Fruit fly (Drosophila melanogaster) whole organism, embryonic: ENCODE measurements around the gene CG32631.

ENCODE experiments used
- CG10267 ChIP-seq: fragments of 200-800 bp; sonication (Bioruptor generic); optimal IDR thresholded peaks from 2 replicates; lab custom pipeline; 2018; ENCODE audit warnings: missing biosample characterization, mild to moderate bottlenecking, missing genetic modification characterization, moderate library complexity
- CG10274 ChIP-seq: fragments of 200-800 bp; sonication (Bioruptor generic); optimal IDR thresholded peaks from 3 replicates; lab custom pipeline; 2017; ENCODE audit warnings: missing biosample characterization, mild to moderate bottlenecking, missing genetic modification characterization
- CG10366 ChIP-seq: fragments of 200-800 bp; sonication (Bioruptor generic); IDR thresholded peaks from 2 replicates; pipeline ENCODE4 v1.3.6; 2022; ENCODE audit warnings: missing biosample characterization, missing genetic modification characterization
- CG12236 ChIP-seq: fragments of 200-800 bp; sonication (Bioruptor generic); optimal IDR thresholded peaks from 2 replicates; lab custom pipeline; 2016; ENCODE audit warnings: missing biosample characterization, missing genetic modification characterization
- CG1233 ChIP-seq: fragments of 200-800 bp; sonication (Bioruptor generic); optimal IDR thresholded peaks from 4 replicates; lab custom pipeline; 2018; ENCODE audit warnings: missing biosample characterization, mild to moderate bottlenecking, missing genetic modification characterization
- CG14014 ChIP-seq: fragments of 200-800 bp; sonication (Bioruptor generic); IDR thresholded peaks from 2 replicates; pipeline ENCODE4 v1.3.6; 2022; ENCODE audit warnings: missing biosample characterization, missing genetic modification characterization
- CG1529 ChIP-seq: fragments of 200-800 bp; sonication (Bioruptor generic); optimal IDR thresholded peaks from 3 replicates; lab custom pipeline; 2018; ENCODE audit warnings: missing biosample characterization, missing genetic modification characterization
- CG17186 ChIP-seq: fragments of 200-800 bp; sonication (Bioruptor generic); optimal IDR thresholded peaks from 3 replicates; lab custom pipeline; 2017; ENCODE audit warnings: missing biosample characterization, missing genetic modification reagents, missing genetic modification characterization
- CG18011 ChIP-seq: fragments of 200-800 bp; sonication (Bioruptor generic); optimal IDR thresholded peaks from 2 replicates; lab custom pipeline; 2017; ENCODE audit warnings: missing biosample characterization, missing genetic modification characterization, mild to moderate bottlenecking, moderate library complexity, missing genotype
- CG31388 ChIP-seq: fragments of 200-800 bp; sonication (Bioruptor generic); optimal IDR thresholded peaks from 2 replicates; lab custom pipeline; 2016; ENCODE audit warnings: missing biosample characterization, missing genetic modification characterization
- CG32532 ChIP-seq: fragments of 200-800 bp; sonication (Bioruptor generic); IDR thresholded peaks from 2 replicates; pipeline ENCODE4 v1.3.6; 2022; ENCODE audit warnings: missing biosample characterization, missing genetic modification characterization
- CG32772 ChIP-seq: fragments of 200-800 bp; sonication (Bioruptor generic); IDR thresholded peaks from 2 replicates; pipeline ENCODE4 v1.3.6; 2022; ENCODE audit warnings: missing biosample characterization, missing genetic modification characterization
- CG4360 ChIP-seq: fragments of 200-800 bp; sonication (Bioruptor generic); IDR thresholded peaks from 2 replicates; pipeline ENCODE4 v1.3.6; 2022; ENCODE audit warnings: missing biosample characterization, missing genetic modification characterization
- CG4424 ChIP-seq: fragments of 200-800 bp; sonication (Bioruptor generic); optimal IDR thresholded peaks from 3 replicates; lab custom pipeline; 2016; ENCODE audit warnings: missing biosample characterization, missing genetic modification characterization
- CG4730 ChIP-seq: fragments of 200-800 bp; sonication (Bioruptor generic); IDR thresholded peaks from 2 replicates; pipeline ENCODE4 v1.3.6; 2022; ENCODE audit warnings: missing biosample characterization, missing genetic modification characterization
- CG4820 ChIP-seq: fragments of 200-800 bp; sonication (Bioruptor generic); optimal IDR thresholded peaks from 3 replicates; lab custom pipeline; 2016; ENCODE audit warnings: missing biosample characterization, missing genetic modification characterization
- CG6272 ChIP-seq: fragments of 200-800 bp; sonication (Bioruptor generic); IDR thresholded peaks from 2 replicates; pipeline ENCODE4 v1.3.6; 2022; ENCODE audit warnings: missing biosample characterization, missing genetic modification characterization
- CG7372 ChIP-seq: fragments of 200-800 bp; sonication (Bioruptor generic); IDR thresholded peaks from 2 replicates; pipeline ENCODE4 v1.3.6; 2022; ENCODE audit warnings: missing biosample characterization, missing genetic modification characterization
- CG8478 ChIP-seq: fragments of >200 bp; optimal IDR thresholded peaks from 2 replicates; lab custom pipeline; 2018
- CkIIα-i1 ChIP-seq: fragments of 200-800 bp; sonication (Bioruptor generic); IDR thresholded peaks from 2 replicates; pipeline ENCODE4 v1.3.6; 2022; ENCODE audit warnings: missing biosample characterization, missing genetic modification characterization
- D ChIP-seq, 2 experiments: fragments of 200-800 bp in 1 of 2; fragments of >200 bp in 1 of 2; sonication (Bioruptor generic) in 1 of 2; optimal IDR thresholded peaks; 2 replicates in 1 of 2; 3 replicates in 1 of 2; lab custom pipeline; 2017; ENCODE audit warnings: mild to moderate bottlenecking in 1 of 2, missing biosample characterization in 1 of 2, missing genetic modification characterization in 1 of 2, missing genetic modification reagents in 1 of 2
- Dek ChIP-seq: fragments of 200-800 bp; sonication (Bioruptor generic); optimal IDR thresholded peaks from 3 replicates; lab custom pipeline; 2019; ENCODE audit warnings: missing biosample characterization, mild to moderate bottlenecking, missing genetic modification characterization, moderate library complexity
- Hey ChIP-seq: fragments of 200-800 bp; sonication (Bioruptor generic); optimal IDR thresholded peaks from 3 replicates; lab custom pipeline; 2018; ENCODE audit warnings: missing biosample characterization, mild to moderate bottlenecking, missing genetic modification characterization
- Jarid2 ChIP-seq: fragments of 200-800 bp; sonication (Bioruptor generic); optimal IDR thresholded peaks from 3 replicates; lab custom pipeline; 2017; ENCODE audit warnings: mild to moderate bottlenecking, missing biosample characterization, missing genetic modification reagents, missing genetic modification characterization
- Mes4 ChIP-seq: fragments of 200-800 bp; sonication (Bioruptor generic); optimal IDR thresholded peaks from 2 replicates; lab custom pipeline; 2016; ENCODE audit warnings: missing biosample characterization, missing genetic modification characterization
- Neu2 ChIP-seq: fragments of 200-800 bp; sonication (Bioruptor generic); optimal IDR thresholded peaks from 3 replicates; lab custom pipeline; 2016; ENCODE audit warnings: missing biosample characterization, missing genetic modification characterization, borderline replicate concordance
- Xbp1 ChIP-seq: fragments of 200-800 bp; sonication (Bioruptor generic); optimal IDR thresholded peaks from 3 replicates; lab custom pipeline; 2016; ENCODE audit warnings: missing biosample characterization, mild to moderate bottlenecking, missing genetic modification characterization
- ab ChIP-seq: fragments of 200-800 bp; sonication (Bioruptor generic); optimal IDR thresholded peaks from 2 replicates; lab custom pipeline; 2016; ENCODE audit warnings: missing biosample characterization, missing genetic modification characterization
- bcd ChIP-seq: fragments of 200-800 bp; sonication (Bioruptor generic); optimal IDR thresholded peaks from 2 replicates; lab custom pipeline; 2017; ENCODE audit warnings: missing biosample characterization, mild to moderate bottlenecking, missing genetic modification characterization
- cato ChIP-seq: fragments of 200-800 bp; sonication (Bioruptor generic); optimal IDR thresholded peaks from 2 replicates; lab custom pipeline; 2016; ENCODE audit warnings: missing biosample characterization, missing genetic modification characterization, borderline replicate concordance
- crol ChIP-seq: fragments of 200-800 bp; sonication (Bioruptor generic); IDR thresholded peaks from 2 replicates; pipeline ENCODE4 v1.3.6; 2022; ENCODE audit warnings: missing biosample characterization, missing genetic modification characterization
- danr ChIP-seq: fragments of 200-800 bp; sonication (Bioruptor generic); IDR thresholded peaks from 2 replicates; pipeline ENCODE4 v1.3.6; 2022; ENCODE audit warnings: missing biosample characterization, missing genetic modification characterization
- emc ChIP-seq: fragments of 200-800 bp; sonication (Bioruptor generic); optimal IDR thresholded peaks from 2 replicates; lab custom pipeline; 2016; ENCODE audit warnings: missing biosample characterization, missing genetic modification characterization
- fd96Cb ChIP-seq: fragments of 200-800 bp; sonication (Bioruptor generic); optimal IDR thresholded peaks from 2 replicates; lab custom pipeline; 2018; ENCODE audit warnings: missing biosample characterization, mild to moderate bottlenecking, missing genetic modification characterization, moderate library complexity
- hkb ChIP-seq, 2 experiments: fragments of 200-800 bp in 1 of 2; fragments of >200 bp in 1 of 2; sonication (Bioruptor generic) in 1 of 2; IDR thresholded peaks in 1 of 2; optimal IDR thresholded peaks in 1 of 2; 2 replicates each; pipeline versions ENCODE4 v1.3.6 to Lab custom; 2017 to 2022; ENCODE audit warnings: missing biosample characterization in 1 of 2, missing genetic modification characterization in 1 of 2
- inv ChIP-seq: fragments of 200-800 bp; sonication (Bioruptor generic); IDR thresholded peaks from 2 replicates; pipeline ENCODE4 v1.3.6; 2022; ENCODE audit warnings: missing biosample characterization, missing genetic modification characterization; ENCODE audit not compliant: partially characterized antibody
- maf-S ChIP-seq: fragments of 200-800 bp; sonication (Bioruptor generic); optimal IDR thresholded peaks from 2 replicates; lab custom pipeline; 2016; ENCODE audit warnings: missing biosample characterization, missing genetic modification characterization
- mam ChIP-seq: fragments of 200-800 bp; sonication (Bioruptor generic); optimal IDR thresholded peaks from 3 replicates; lab custom pipeline; 2016; ENCODE audit warnings: missing biosample characterization, missing genetic modification characterization
- otp ChIP-seq: fragments of 200-800 bp; sonication (Bioruptor generic); IDR thresholded peaks from 3 replicates; pipeline ENCODE4, ENCODE4 v1.3.6; 2022; ENCODE audit warnings: missing biosample characterization, missing genetic modification characterization
- pan ChIP-seq, 4 experiments: fragments of >200 bp in 3 of 4; fragments of 200-800 bp in 1 of 4; sonication (Bioruptor generic) in 1 of 4; optimal IDR thresholded peaks in 3 of 4; IDR thresholded peaks in 1 of 4; 2 replicates each; pipeline versions ENCODE4 v1.3.6 to Lab custom; 2017 to 2022; ENCODE audit warnings: missing biosample characterization in 2 of 4, missing genetic modification characterization in 2 of 4, mixed read lengths in 1 of 4
- pho ChIP-seq: fragments of 200-800 bp; sonication (Bioruptor generic); optimal IDR thresholded peaks from 2 replicates; lab custom pipeline; 2016; ENCODE audit warnings: missing biosample characterization, missing genetic modification characterization
- pros ChIP-seq: fragments of 200-800 bp; sonication (Bioruptor generic); optimal IDR thresholded peaks from 3 replicates; lab custom pipeline; 2019; ENCODE audit warnings: missing biosample characterization, mild to moderate bottlenecking, missing genetic modification characterization, moderate library complexity
- pzg ChIP-seq: fragments of 200-800 bp; sonication (Bioruptor generic); optimal IDR thresholded peaks from 3 replicates; lab custom pipeline; 2018; ENCODE audit warnings: missing biosample characterization, mild to moderate bottlenecking, missing genetic modification characterization, moderate library complexity
- salm ChIP-seq: fragments of 200-800 bp; sonication (Bioruptor generic); optimal IDR thresholded peaks from 2 replicates; lab custom pipeline; 2018; ENCODE audit warnings: missing biosample characterization, mild to moderate bottlenecking, missing genetic modification characterization
- sim ChIP-seq: fragments of 200-800 bp; sonication (Bioruptor generic); IDR thresholded peaks from 2 replicates; pipeline ENCODE4 v1.3.6; 2022; ENCODE audit warnings: missing biosample characterization, missing genetic modification characterization
- ssp ChIP-seq: fragments of 200-800 bp; sonication (Bioruptor generic); IDR thresholded peaks from 2 replicates; pipeline ENCODE4 v1.3.6; 2022; ENCODE audit warnings: missing biosample characterization, missing genetic modification characterization
- tx ChIP-seq: fragments of 200-800 bp; sonication (Bioruptor generic); optimal IDR thresholded peaks from 2 replicates; lab custom pipeline; 2016; ENCODE audit warnings: missing biosample characterization, missing genetic modification characterization

CG32631 gene

DNA sequence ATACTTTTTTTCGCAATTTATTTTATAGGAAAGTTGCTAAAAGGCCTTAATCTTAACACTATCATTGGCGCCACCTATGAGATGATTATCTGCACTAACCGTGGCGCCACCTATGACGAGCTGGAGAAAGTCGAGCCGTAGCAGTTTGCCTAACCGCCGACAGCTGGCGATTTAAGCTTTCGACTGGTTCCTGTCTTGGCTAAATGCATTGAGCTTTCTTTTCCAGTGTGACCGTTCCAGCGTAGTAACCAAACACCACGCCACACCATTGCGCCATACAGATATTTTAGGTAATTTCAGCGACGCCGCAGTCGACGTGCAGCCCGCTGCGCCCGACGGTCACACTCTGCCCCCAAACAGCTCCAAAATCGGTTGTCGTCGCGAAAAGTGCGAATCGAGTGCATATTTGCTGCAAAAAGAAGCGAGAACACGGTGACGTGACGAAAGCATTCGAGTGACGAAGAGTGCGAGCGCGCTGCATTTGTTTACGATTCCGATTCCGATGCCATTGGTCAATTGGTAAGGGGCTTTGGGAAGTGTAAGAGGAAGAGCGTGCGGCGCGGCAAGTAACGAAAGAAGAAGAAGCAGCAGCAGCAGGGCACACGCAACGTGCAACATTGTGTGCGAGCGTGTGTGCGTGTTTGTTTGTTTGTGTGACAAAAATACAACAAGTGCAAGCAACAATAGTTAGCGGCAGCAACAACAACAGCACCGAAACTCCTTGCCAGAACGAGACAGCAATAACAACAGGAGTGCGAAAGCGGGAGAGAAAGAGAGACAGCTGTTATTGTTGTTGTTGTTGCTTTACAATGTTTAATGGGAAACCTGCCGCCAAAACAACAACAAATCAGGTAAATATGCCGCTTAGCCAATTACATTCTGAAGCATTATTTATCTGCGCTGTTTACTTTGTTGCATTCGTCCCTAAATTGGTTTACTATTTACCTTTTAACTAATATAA is 7.5 kb downstream of the CG32631 start, which contains the start of the genes CG46311 and Tpst (continued):
- TF ChIP-seq inv (GFP tag; lab: Robert Waterston, UW), result no peak
- peak; percentile 57 for TF ChIP-seq CG10267 (tag; lab: Kevin White, UChicago)
- TF ChIP-seq Jarid2, result peak; percentile 78
- TF ChIP-seq hkb (optimal IDR thresholded peaks at IDR 0.05; lab: Kevin White, UChicago), result no peak
- 0 out of 2 replicates have a peak, but pooled peaks have one; percentile 25 for TF ChIP-seq hkb (GFP tag; IDR thresholded peaks at IDR 0.05; lab: Robert Waterston, UW)
- TF ChIP-seq emc (GFP tag; lab: Kevin White, UChicago), result no peak
- peak; percentile 56 for TF ChIP-seq CG10366 (GFP tag; lab: Robert Waterston, UW)
- peak; percentile 68 for TF ChIP-seq CG4424 (GFP tag; lab: Kevin White, UChicago)
- TF ChIP-seq bcd (GFP tag; lab: Kevin White, UChicago), result peak; percentile 54
- TF ChIP-seq CG14014, result peak; percentile 74
- TF ChIP-seq CG17186 (GFP tag; lab: Kevin White, UChicago), result peak; percentile 86
- TF ChIP-seq Hey, result no peak
- TF ChIP-seq pros (GFP tag; lab: Kevin White, UChicago), result no peak
- TF ChIP-seq Dek (tag; lab: Kevin White, UChicago), result peak; percentile 49
- TF ChIP-seq maf-S (GFP tag; lab: Kevin White, UChicago), result peak; percentile 28
- TF ChIP-seq tx (GFP tag; lab: Kevin White, UChicago), result no peak
- peak; percentile 46; the same call in 1 of the 2 replicates for TF ChIP-seq CG4730
- TF ChIP-seq pzg, result peak; percentile 98
- TF ChIP-seq sim (GFP tag; lab: Robert Waterston, UW), result no peak
- no peak for TF ChIP-seq CG1529 (GFP tag; lab: Kevin White, UChicago)
- peak; percentile 13 for TF ChIP-seq fd96Cb (tag; lab: Kevin White, UChicago)
- TF ChIP-seq CG32772 (GFP tag; lab: Robert Waterston, UW), result peak; percentile 68
- TF ChIP-seq CkIIα-i1, result no peak
- no peak for TF ChIP-seq CG6272 (GFP tag; lab: Robert Waterston, UW)
- no peak for TF ChIP-seq CG18011 (GFP tag; lab: Kevin White, UChicago)
- TF ChIP-seq cato, result no peak
- peak; percentile 33; the same call in 1 of the 2 replicates for TF ChIP-seq CG7372 (GFP tag; lab: Robert Waterston, UW)
- no peak for TF ChIP-seq danr (GFP tag; lab: Robert Waterston, UW)
- TF ChIP-seq Xbp1 (GFP tag; lab: Kevin White, UChicago), result peak; percentile 80
- peak; percentile 50 for TF ChIP-seq CG4820
- 0 out of 3 replicates have a peak, but pooled peaks have one; percentile 57 for TF ChIP-seq otp (GFP tag; lab: Robert Waterston, UW)
- peak; percentile 60 for TF ChIP-seq Mes4 (GFP tag; lab: Kevin White, UChicago)
- peak; percentile 95 for TF ChIP-seq CG4360 (GFP tag; lab: Robert Waterston, UW)
- TF ChIP-seq mam (GFP tag; lab: Kevin White, UChicago), result peak; percentile 64
- no peak for TF ChIP-seq CG12236 (GFP tag; lab: Kevin White, UChicago)
- TF ChIP-seq pan (optimal IDR thresholded peaks at IDR 0.05; lab: Kevin White, UChicago), result no peak
- peak in 1 of 2 experiments; percentile 71 for TF ChIP-seq pan (GFP tag; optimal IDR thresholded peaks at IDR 0.05 in 1 of 2, IDR thresholded peaks at IDR 0.05 in 1 of 2)
- TF ChIP-seq D (optimal IDR thresholded peaks at IDR 0.05; lab: Kevin White, UChicago), result peak; percentile 64
- no peak for TF ChIP-seq D (GFP tag; optimal IDR thresholded peaks at IDR 0.05; lab: Kevin White, UChicago)
- TF ChIP-seq ab (GFP tag; lab: Kevin White, UChicago), result no peak
- TF ChIP-seq CG10274 (GFP tag; lab: Kevin White, UChicago), result no peak
- TF ChIP-seq pho (GFP tag; lab: Kevin White, UChicago), result peak; percentile 33
- TF ChIP-seq CG31388 (GFP tag; lab: Kevin White, UChicago), result peak; percentile 2
- TF ChIP-seq crol (GFP tag; lab: Robert Waterston, UW), result peak; percentile 45
- peak; percentile 1 for TF ChIP-seq Neu2 (GFP tag; lab: Kevin White, UChicago)
- TF ChIP-seq salm, result no peak
- TF ChIP-seq CG1233 (GFP tag; lab: Kevin White, UChicago), result peak; percentile 38
- TF ChIP-seq CG8478 (lab: Kevin White, UChicago), result no peak
- TF ChIP-seq ssp (GFP tag; lab: Robert Waterston, UW), result peak; percentile 42
- TF ChIP-seq CG32532 (GFP tag; lab: Robert Waterston, UW), result peak; percentile 86
